Worm (Caenorhabditis elegans) whole organism, midembryonic: Measurements from ENCODE around the gene mtg-1.

Experiments
- T22C8.4 ChIP-seq: fragments of 200-800 bp; sonication (Bioruptor generic); IDR thresholded peaks from 2 replicates; pipeline ENCODE4 v1.3.6; 2022; ENCODE audit warnings: missing genetic modification characterization, missing compliant biosample characterization
- cog-1 ChIP-seq: sonication (generic microtip); optimal IDR thresholded peaks from 2 replicates; lab custom pipeline; 2016; ENCODE audit warnings: missing genetic modification characterization, missing compliant biosample characterization
- flt-1 ChIP-seq: fragments of 200-800 bp; sonication (Bioruptor generic); IDR thresholded peaks from 2 replicates; pipeline ENCODE4 v1.3.6; 2022; ENCODE audit warnings: missing genetic modification characterization, missing compliant biosample characterization
- klf-2 ChIP-seq: fragments of 200-800 bp; sonication (Bioruptor generic); conservative IDR thresholded peaks from 2 replicates; pipeline ENCODE4 v1.3.6; 2022; ENCODE audit warnings: missing genetic modification reagents, missing genetic modification characterization, missing compliant biosample characterization
- med-1 ChIP-seq: sonication (generic microtip); optimal IDR thresholded peaks from 2 replicates; lab custom pipeline; 2017; ENCODE audit warnings: missing genetic modification characterization, mild to moderate bottlenecking, missing compliant biosample characterization, antibody characterized with exemption, missing genetic modification reagents; ENCODE audit not compliant: insufficient read depth
- ref-1 ChIP-seq: fragments of 200-800 bp; sonication (Bioruptor generic); conservative IDR thresholded peaks from 2 replicates; pipeline ENCODE4 v1.3.6; 2022; ENCODE audit warnings: missing genetic modification reagents, missing genetic modification characterization, missing compliant biosample characterization
- tab-1 ChIP-seq: fragments of 200-800 bp; sonication (Bioruptor generic); IDR thresholded peaks from 2 replicates; pipeline ENCODE4 v1.3.6; 2022; ENCODE audit warnings: missing genetic modification characterization, missing compliant biosample characterization
- ztf-23 ChIP-seq: fragments of 200-800 bp; sonication (Bioruptor generic); IDR thresholded peaks from 2 replicates; pipeline ENCODE4 v1.3.6; 2022; ENCODE audit warnings: missing genetic modification reagents, missing genetic modification characterization, missing compliant biosample characterization
- ztf-29 ChIP-seq: fragments of 200-800 bp; sonication (Bioruptor generic); IDR thresholded peaks from 2 replicates; pipeline ENCODE4 v1.3.6; 2022; ENCODE audit warnings: missing genetic modification reagents, missing genetic modification characterization, missing compliant biosample characterization

mtg-1 gene

ce11 chrIII:1539366-1539765, 5.8 kb downstream of the mtg-1 start:
- TF ChIP-seq T22C8.4 (GFP tag; lab: Robert Waterston, UW): no peak
- no peak for TF ChIP-seq klf-2 (GFP tag; lab: Robert Waterston, UW)
- TF ChIP-seq cog-1 (tag; lab: Kevin White, UChicago): no peak
- no peak for TF ChIP-seq tab-1 (GFP tag; lab: Robert Waterston, UW)
- no peak for TF ChIP-seq ztf-23 (GFP tag; lab: Robert Waterston, UW)
- no peak for TF ChIP-seq med-1
- no peak for TF ChIP-seq flt-1 (GFP tag; lab: Robert Waterston, UW)

ce11 chrIII:1540100-1540695, 6.6 kb downstream of the mtg-1 start, which contains the start of the genes Y67D2.5 and cisd-3.2:
TSS of gene Y67D2.5 (minus strand) at chrIII:1540244.
TSS of gene cisd-3.2 (plus strand) at chrIII:1540493.
- TF ChIP-seq tab-1 (GFP tag; lab: Robert Waterston, UW): no peak
- no peak for TF ChIP-seq med-1
- TF ChIP-seq T22C8.4 (GFP tag; lab: Robert Waterston, UW): no peak
- TF ChIP-seq ztf-23 (GFP tag; lab: Robert Waterston, UW): no peak
- no peak for TF ChIP-seq ref-1 (GFP tag; lab: Robert Waterston, UW)
- TF ChIP-seq flt-1 (GFP tag; lab: Robert Waterston, UW): no peak
- TF ChIP-seq klf-2 (GFP tag; lab: Robert Waterston, UW): no peak
- TF ChIP-seq cog-1 (tag; lab: Kevin White, UChicago): no peak
- no peak for TF ChIP-seq ztf-29

ce11 chrIII:1543406-1544011, 9.9 kb downstream of the mtg-1 start:
- TF ChIP-seq klf-2 (GFP tag; lab: Robert Waterston, UW): no peak
- TF ChIP-seq T22C8.4 (GFP tag; lab: Robert Waterston, UW): peak; percentile 51; the same call in 1 of the 2 replicates

ce11 chrIII:1554347-1554746, 20.8 kb downstream of the mtg-1 start, which contains the start of gene ddx-35:
TSS of gene ddx-35 (minus strand) at chrIII:1554447.
- TF ChIP-seq ztf-29: no peak
- no peak for TF ChIP-seq ref-1 (GFP tag; lab: Robert Waterston, UW)
- TF ChIP-seq med-1: no peak
- no peak for TF ChIP-seq flt-1 (GFP tag; lab: Robert Waterston, UW)
- no peak for TF ChIP-seq ztf-23 (GFP tag; lab: Robert Waterston, UW)
- TF ChIP-seq T22C8.4 (GFP tag; lab: Robert Waterston, UW): no peak
- TF ChIP-seq klf-2 (GFP tag; lab: Robert Waterston, UW): no peak
- no peak for TF ChIP-seq tab-1 (GFP tag; lab: Robert Waterston, UW)
- no peak for TF ChIP-seq cog-1 (tag; lab: Kevin White, UChicago)

DNA sequence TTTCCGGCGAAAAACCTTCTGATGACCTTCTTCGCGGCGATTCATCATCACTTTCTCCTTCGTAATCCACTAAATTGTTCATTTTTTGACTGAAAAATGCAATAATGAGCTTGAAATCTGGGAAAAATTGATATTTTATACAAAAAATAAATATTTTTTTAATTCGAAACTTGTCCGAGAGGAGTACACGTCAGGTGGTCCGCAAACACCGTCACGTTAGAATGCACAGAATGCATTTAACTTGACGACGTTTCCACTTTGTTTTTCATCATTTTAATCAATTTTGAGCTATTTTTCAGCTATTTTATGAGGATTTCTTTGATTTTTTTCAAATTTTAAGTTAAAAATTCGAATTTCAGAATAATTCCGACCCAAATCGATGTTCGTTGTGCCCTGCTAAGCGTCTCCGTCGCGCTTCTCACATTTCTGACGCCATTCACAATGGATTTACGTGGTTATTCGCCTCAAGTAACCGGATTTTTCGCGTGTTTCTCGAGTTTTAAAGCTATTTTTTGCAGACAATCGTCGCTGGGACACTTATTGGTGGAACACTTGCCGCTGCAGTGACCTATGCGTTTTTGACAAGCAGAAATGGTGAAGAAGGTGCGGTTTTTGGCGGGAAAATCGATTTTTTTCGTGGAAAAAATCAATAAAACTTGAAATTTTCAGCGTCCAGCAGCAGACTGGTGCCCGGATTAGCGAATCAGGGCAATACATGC, 25.0 kb downstream of the mtg-1 start, which contains the start of the genes eelo-1 and Y67D2.2:
Gene eelo-1 (minus strand): TSS at position 89 of the 719 bp plus-strand sequence.
Gene Y67D2.2 (plus strand): TSS at position 360 of the 719 bp plus-strand sequence.
- peak; percentile 8; the same call in 1 of the 2 replicates for TF ChIP-seq T22C8.4 (GFP tag; lab: Robert Waterston, UW)
- TF ChIP-seq ztf-23 (GFP tag; lab: Robert Waterston, UW): no peak

DNA sequence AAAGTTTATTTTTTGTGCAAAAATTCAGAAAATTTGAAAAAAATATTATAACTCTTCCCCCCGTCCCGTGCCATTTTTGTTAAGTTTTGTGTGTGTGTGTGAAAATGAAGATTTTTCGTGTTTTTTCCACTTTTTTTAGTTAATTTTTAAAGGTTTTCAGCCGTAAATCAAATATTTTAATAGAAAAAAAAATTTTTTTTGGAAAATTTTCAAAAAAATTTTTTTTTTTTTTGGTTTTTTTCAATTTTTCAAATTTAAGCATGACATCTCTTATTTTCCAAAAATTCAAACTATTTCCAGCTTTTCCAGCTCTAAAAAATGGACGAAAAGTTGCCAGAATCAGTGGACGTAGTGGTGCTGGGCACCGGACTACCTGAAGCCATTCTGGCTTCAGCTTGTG, 36.4 kb downstream of the mtg-1 start, which contains the start of gene rep-1:
Gene rep-1 (plus strand): TSS at position 301 of the 400 bp plus-strand sequence.
- TF ChIP-seq tab-1 (GFP tag; lab: Robert Waterston, UW): no peak
- TF ChIP-seq ztf-29: no peak
- TF ChIP-seq cog-1 (tag; lab: Kevin White, UChicago): no peak
- TF ChIP-seq T22C8.4 (GFP tag; lab: Robert Waterston, UW): no peak
- TF ChIP-seq ref-1 (GFP tag; lab: Robert Waterston, UW): no peak
- TF ChIP-seq ztf-23 (GFP tag; lab: Robert Waterston, UW): no peak
- no peak for TF ChIP-seq klf-2 (GFP tag; lab: Robert Waterston, UW)
- TF ChIP-seq flt-1 (GFP tag; lab: Robert Waterston, UW): no peak
- TF ChIP-seq med-1: no peak

- TF ChIP-seq flt-1 (GFP tag; lab: Robert Waterston, UW) (no peak), T22C8.4 (GFP tag; lab: Robert Waterston, UW) (no peak)
Measured at ce11 chrIII:1575651-1576050, 42.1 kb downstream of the mtg-1 start.

- no peak for TF ChIP-seq med-1
- no peak for TF ChIP-seq ztf-23 (GFP tag; lab: Robert Waterston, UW)
Measured at ce11 chrIII:1576451-1576850, 42.9 kb downstream of the mtg-1 start, which contains the start of gene Y22D7AL.7. TSS of gene Y22D7AL.7 (plus strand) at chrIII:1576751.

DNA sequence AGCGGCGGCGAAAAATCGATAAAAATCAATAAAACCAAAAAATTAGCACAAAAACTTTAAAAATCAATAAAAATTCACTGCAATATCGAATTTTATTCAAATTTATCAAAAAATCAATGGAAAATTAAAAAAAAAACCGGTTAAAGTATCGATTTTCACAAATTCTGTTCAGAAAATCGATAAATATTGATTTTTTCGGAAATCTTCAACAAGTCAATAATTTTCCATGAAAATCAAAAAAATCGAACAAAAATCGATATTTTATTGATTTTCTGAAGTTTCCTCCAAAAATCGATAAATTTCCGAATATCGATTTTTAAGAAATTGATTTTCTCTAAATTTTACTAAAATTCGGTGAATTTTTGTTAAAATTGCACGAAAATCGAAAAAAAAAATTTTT, 45.0 kb downstream of the mtg-1 start:
- no peak for TF ChIP-seq cog-1 (tag; lab: Kevin White, UChicago)
- TF ChIP-seq T22C8.4 (GFP tag; lab: Robert Waterston, UW): peak; percentile 77

- TF ChIP-seq ztf-23 (GFP tag; lab: Robert Waterston, UW) (no peak), ztf-29 (no peak), tab-1 (GFP tag; lab: Robert Waterston, UW) (no peak), T22C8.4 (GFP tag; lab: Robert Waterston, UW) (no peak), cog-1 (tag; lab: Kevin White, UChicago) (no peak), klf-2 (GFP tag; lab: Robert Waterston, UW) (no peak), med-1 (no peak), ref-1 (GFP tag; lab: Robert Waterston, UW) (no peak), flt-1 (GFP tag; lab: Robert Waterston, UW) (no peak)
Measured at ce11 chrIII:1579001-1579400, 45.4 kb downstream of the mtg-1 start.
